Fruit fly (Drosophila melanogaster): ENCODE data around the gene fid.

DNA sequence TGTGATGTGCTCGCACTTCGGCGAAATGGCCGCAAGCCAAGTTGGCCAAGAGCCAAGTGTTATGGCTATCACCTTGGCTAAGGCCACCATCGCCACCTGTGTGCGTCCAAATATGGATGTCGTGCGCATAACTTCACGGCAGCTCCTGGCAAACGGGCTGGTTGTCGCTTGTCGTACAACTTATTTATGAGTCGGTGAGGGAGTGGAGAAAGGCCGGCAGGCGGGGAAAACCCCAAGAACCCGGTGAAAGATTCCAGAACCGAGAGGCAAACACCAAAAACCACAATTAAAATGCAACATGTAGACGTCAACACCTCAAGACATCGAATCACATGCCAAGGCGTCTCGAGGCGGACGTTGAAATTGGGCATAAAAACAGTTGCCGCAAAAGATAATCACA lies 42.4 kb downstream of the fid start:
- no peak for TF ChIP-seq Met (GFP tag; optimal IDR thresholded peaks at IDR 0.05)
- no peak for TF ChIP-seq Lpt (GFP tag; optimal IDR thresholded peaks at IDR 0.05)
- TF ChIP-seq Eip78C (GFP tag), result no peak
- TF ChIP-seq CG6163 (GFP tag; IDR thresholded peaks at IDR 0.05), result no peak
- no peak for TF ChIP-seq fd85E (GFP tag; optimal IDR thresholded peaks at IDR 0.05)
- no peak for TF ChIP-seq cyc (GFP tag; optimal IDR thresholded peaks at IDR 0.05)
- no peak for TF ChIP-seq CG11762 (GFP tag; optimal IDR thresholded peaks at IDR 0.05; ENCODE audit: insufficient read depth)
